Worm (Caenorhabditis elegans): ENCODE measurements around the gene eif-2Bdelta.

ce11 chrV:9499295-9499694 is 14.3 kb upstream of the eif-2Bdelta start:
- TF ChIP-seq mec-3 (tag; optimal IDR thresholded peaks at IDR 0.05; ENCODE audit: borderline replicate concordance) (no peak), pros-1 (tag; optimal IDR thresholded peaks at IDR 0.05) (no peak), pqm-1 (tag; optimal IDR thresholded peaks at IDR 0.05) (no peak), rnt-1 (tag; optimal IDR thresholded peaks at IDR 0.05) (no peak), ahr-1 (tag; optimal IDR thresholded peaks at IDR 0.05) (no peak), npax-4 (tag; optimal IDR thresholded peaks at IDR 0.05) (no peak), dve-1 (tag; optimal IDR thresholded peaks at IDR 0.05) (no peak), madf-2 (tag; optimal IDR thresholded peaks at IDR 0.05) (no peak), ref-2 (tag; optimal IDR thresholded peaks at IDR 0.05) (no peak), K09A11.1 (tag; optimal IDR thresholded peaks at IDR 0.05; ENCODE audit: insufficient read depth) (no peak), hlh-13 (GFP tag; optimal IDR thresholded peaks at IDR 0.05) (no peak), sox-4 (tag; optimal IDR thresholded peaks at IDR 0.05) (no peak), dmd-4 (tag; optimal IDR thresholded peaks at IDR 0.05; ENCODE audit: borderline replicate concordance) (no peak)

Measured in whole organism, late embryonic.